Fruit fly (Drosophila melanogaster) whole organism, prepupa: ENCODE measurements around the gene CG31103.

ENCODE experiments used
- Blimp-1 ChIP-seq: fragments of 200-800 bp; sonication (Bioruptor generic); optimal IDR thresholded peaks from 3 replicates; lab custom pipeline; 2017; ENCODE audit warnings: missing biosample characterization, missing genetic modification characterization, mild to moderate bottlenecking, moderate library complexity, missing genetic modification reagents
- CG10669 ChIP-seq: fragments of 200-800 bp; sonication (Bioruptor generic); optimal IDR thresholded peaks from 3 replicates; lab custom pipeline; 2018; ENCODE audit warnings: missing biosample characterization, mild to moderate bottlenecking, missing genetic modification characterization, moderate library complexity
- CG11294 ChIP-seq: fragments of 200-800 bp; sonication (Bioruptor generic); IDR thresholded peaks from 2 replicates; pipeline ENCODE4 v1.3.6; 2022; ENCODE audit warnings: missing biosample characterization, missing genetic modification characterization
- CG11762 ChIP-seq: fragments of 200-800 bp; sonication (Bioruptor generic); optimal IDR thresholded peaks from 3 replicates; lab custom pipeline; 2016; ENCODE audit warnings: missing biosample characterization, missing genetic modification characterization; ENCODE audit not compliant: insufficient read depth
- CG11902 ChIP-seq: fragments of 200-800 bp; sonication (Bioruptor generic); optimal IDR thresholded peaks from 3 replicates; lab custom pipeline; 2016; ENCODE audit warnings: missing biosample characterization, missing genetic modification characterization
- CG15336 ChIP-seq: fragments of 200-800 bp; sonication (Bioruptor generic); IDR thresholded peaks from 2 replicates; pipeline ENCODE4 v1.3.6; 2022; ENCODE audit warnings: missing biosample characterization, missing genetic modification characterization
- CG1621 ChIP-seq: fragments of 200-800 bp; sonication (Bioruptor generic); optimal IDR thresholded peaks from 3 replicates; lab custom pipeline; 2018; ENCODE audit warnings: missing biosample characterization, mild to moderate bottlenecking, missing genetic modification characterization
- CG16779 ChIP-seq: fragments of 200-800 bp; sonication (Bioruptor generic); optimal IDR thresholded peaks from 3 replicates; lab custom pipeline; 2017; ENCODE audit warnings: missing biosample characterization, mild to moderate bottlenecking, missing genetic modification characterization
- CG3032 ChIP-seq: fragments of 200-800 bp; optimal IDR thresholded peaks from 2 replicates; lab custom pipeline; 2019; ENCODE audit warnings: missing biosample characterization, mild to moderate bottlenecking, missing genetic modification characterization, moderate library complexity
- CG31627 ChIP-seq: fragments of 200-800 bp; sonication (Bioruptor generic); optimal IDR thresholded peaks from 3 replicates; lab custom pipeline; 2016; ENCODE audit warnings: missing biosample characterization, missing genetic modification characterization
- CG32006 ChIP-seq: fragments of 200-800 bp; sonication (Bioruptor generic); optimal IDR thresholded peaks from 3 replicates; lab custom pipeline; 2017; ENCODE audit warnings: missing biosample characterization, mild to moderate bottlenecking, missing genetic modification characterization
- CG34406 ChIP-seq: fragments of 200-800 bp; sonication (Bioruptor generic); optimal IDR thresholded peaks from 3 replicates; lab custom pipeline; 2016; ENCODE audit warnings: missing biosample characterization, missing genetic modification characterization
- CG3919 ChIP-seq: fragments of 200-800 bp; sonication (Bioruptor generic); optimal IDR thresholded peaks from 3 replicates; lab custom pipeline; 2016; ENCODE audit warnings: missing biosample characterization, missing genetic modification characterization
- CG4318 ChIP-seq: fragments of 200-800 bp; sonication (Bioruptor generic); optimal IDR thresholded peaks from 3 replicates; lab custom pipeline; 2017; ENCODE audit warnings: missing biosample characterization, mild to moderate bottlenecking, missing genetic modification characterization
- CG6163 ChIP-seq: fragments of 200-800 bp; sonication (Bioruptor generic); IDR thresholded peaks from 3 replicates; pipeline ENCODE4 v1.3.6; 2022; ENCODE audit warnings: missing biosample characterization, missing genetic modification characterization
- CG6792 ChIP-seq: fragments of 200-800 bp; sonication (Bioruptor generic); optimal IDR thresholded peaks from 3 replicates; lab custom pipeline; 2016; ENCODE audit warnings: missing biosample characterization, missing genetic modification characterization
- CG6808 ChIP-seq: fragments of 200-800 bp; sonication (Bioruptor generic); optimal IDR thresholded peaks from 3 replicates; lab custom pipeline; 2017; ENCODE audit warnings: missing biosample characterization, missing genetic modification characterization, mild to moderate bottlenecking, moderate library complexity, missing genetic modification reagents
- CG6854 ChIP-seq: fragments of 200-800 bp; sonication (Bioruptor generic); optimal IDR thresholded peaks from 2 replicates; lab custom pipeline; 2017; ENCODE audit warnings: missing biosample characterization, mild to moderate bottlenecking, missing genetic modification characterization
- CG8119 ChIP-seq: fragments of 200-800 bp; sonication (Bioruptor generic); IDR thresholded peaks from 3 replicates; pipeline ENCODE4 v1.3.6; 2022; ENCODE audit warnings: missing biosample characterization, missing genetic modification characterization
- CG9139 ChIP-seq: fragments of 200-800 bp; sonication (Bioruptor generic); optimal IDR thresholded peaks from 3 replicates; lab custom pipeline; 2017; ENCODE audit warnings: missing biosample characterization, mild to moderate bottlenecking, missing genetic modification characterization
- Eip75B ChIP-seq: fragments of 200-800 bp; sonication (Bioruptor generic); optimal IDR thresholded peaks from 3 replicates; lab custom pipeline; 2016; ENCODE audit warnings: missing biosample characterization, missing genetic modification characterization
- Eip78C ChIP-seq: fragments of 200-800 bp; sonication (Bioruptor generic); peaks from one replicate; lab custom pipeline; 2016; ENCODE audit warnings: missing biosample characterization, missing genetic modification characterization
- Eip93F ChIP-seq: fragments of 200-800 bp; sonication (Bioruptor generic); optimal IDR thresholded peaks from 2 replicates; lab custom pipeline; 2016; ENCODE audit warnings: missing biosample characterization, mild to moderate bottlenecking, missing genetic modification characterization
- Ets21C ChIP-seq: fragments of 200-800 bp; sonication (Bioruptor generic); optimal IDR thresholded peaks from 3 replicates; lab custom pipeline; 2016; ENCODE audit warnings: missing biosample characterization, missing genetic modification characterization
- Ets96B ChIP-seq: fragments of 200-800 bp; optimal IDR thresholded peaks from 2 replicates; lab custom pipeline; 2019; ENCODE audit warnings: missing biosample characterization, mild to moderate bottlenecking, missing genetic modification characterization, moderate library complexity
- Hr38 ChIP-seq: sonication (Bioruptor generic); optimal IDR thresholded peaks from 2 replicates; lab custom pipeline; 2016; ENCODE audit warnings: missing biosample characterization, missing genetic modification characterization
- Hr39 ChIP-seq: fragments of 200-800 bp; sonication (Bioruptor generic); optimal IDR thresholded peaks from 2 replicates; lab custom pipeline; 2016; ENCODE audit warnings: missing biosample characterization, missing genetic modification characterization
- Lpt ChIP-seq: fragments of 200-800 bp; sonication (Bioruptor generic); optimal IDR thresholded peaks from 3 replicates; lab custom pipeline; 2016; ENCODE audit warnings: missing biosample characterization, missing genetic modification characterization
- Met ChIP-seq: fragments of 200-800 bp; sonication (Bioruptor generic); optimal IDR thresholded peaks from 3 replicates; lab custom pipeline; 2016; ENCODE audit warnings: missing biosample characterization, missing genetic modification characterization
- Smox ChIP-seq: fragments of 200-800 bp; sonication (Bioruptor generic); optimal IDR thresholded peaks from 3 replicates; lab custom pipeline; 2016; ENCODE audit warnings: missing biosample characterization, missing genetic modification characterization
- Sox102F ChIP-seq: fragments of 200-800 bp; sonication (Bioruptor generic); optimal IDR thresholded peaks from 2 replicates; lab custom pipeline; 2016; ENCODE audit warnings: missing biosample characterization, mild to moderate bottlenecking, missing genetic modification characterization
- Sox15 ChIP-seq: fragments of 200-800 bp; sonication (Bioruptor generic); optimal IDR thresholded peaks from 3 replicates; lab custom pipeline; 2016; ENCODE audit warnings: missing biosample characterization, missing genetic modification characterization
- achi ChIP-seq: fragments of 200-800 bp; sonication (Bioruptor generic); optimal IDR thresholded peaks from 3 replicates; lab custom pipeline; 2016; ENCODE audit warnings: missing biosample characterization, missing genetic modification characterization
- acj6 ChIP-seq: fragments of 200-800 bp; sonication (Bioruptor generic); optimal IDR thresholded peaks from 3 replicates; lab custom pipeline; 2016; ENCODE audit warnings: missing biosample characterization, missing genetic modification characterization
- dsx ChIP-seq: fragments of 200-800 bp; optimal IDR thresholded peaks from 3 replicates; lab custom pipeline; 2019; ENCODE audit warnings: missing biosample characterization, mild to moderate bottlenecking, missing genetic modification characterization, moderate library complexity; ENCODE audit not compliant: poor library complexity, severe bottlenecking
- eg ChIP-seq: fragments of 200-800 bp; sonication (Bioruptor generic); IDR thresholded peaks from 3 replicates; pipeline ENCODE4 v1.3.6; 2022; ENCODE audit warnings: missing biosample characterization, missing genetic modification characterization
- fd85E ChIP-seq: fragments of 200-800 bp; sonication (Bioruptor generic); optimal IDR thresholded peaks from 3 replicates; lab custom pipeline; 2016; ENCODE audit warnings: missing biosample characterization, missing genetic modification characterization
- fkh ChIP-seq: fragments of 200-800 bp; sonication (Bioruptor generic); optimal IDR thresholded peaks from 3 replicates; lab custom pipeline; 2017; ENCODE audit warnings: missing biosample characterization, mild to moderate bottlenecking, missing genetic modification characterization, moderate library complexity
- lz ChIP-seq: fragments of 200-800 bp; sonication (Bioruptor generic); optimal IDR thresholded peaks from 3 replicates; lab custom pipeline; 2016; ENCODE audit warnings: missing biosample characterization, missing genetic modification characterization
- salr ChIP-seq, 2 experiments: fragments of 200-800 bp; sonication (Bioruptor generic); optimal IDR thresholded peaks; 3 replicates each; lab custom pipeline; 2016 to 2018; ENCODE audit warnings: missing biosample characterization in 2 of 2, missing genetic modification characterization in 2 of 2, mild to moderate bottlenecking in 1 of 2
- spab ChIP-seq: fragments of 200-800 bp; sonication (Bioruptor generic); optimal IDR thresholded peaks from 2 replicates; lab custom pipeline; 2017; ENCODE audit warnings: missing biosample characterization, mild to moderate bottlenecking, missing genetic modification characterization, missing genetic modification reagents
- ss ChIP-seq, 2 experiments: fragments of 200-800 bp; sonication (Bioruptor generic); optimal IDR thresholded peaks; 2 replicates in 1 of 2; 3 replicates in 1 of 2; lab custom pipeline; 2017 to 2018; ENCODE audit warnings: mild to moderate bottlenecking in 2 of 2, missing biosample characterization in 2 of 2, missing genetic modification characterization in 2 of 2, moderate library complexity in 1 of 2
- svp ChIP-seq: fragments of 200-800 bp; sonication (Bioruptor generic); peaks from one replicate; lab custom pipeline; 2016; ENCODE audit warnings: missing biosample characterization, missing genetic modification characterization
- vri ChIP-seq: fragments of 200-800 bp; sonication (Bioruptor generic); optimal IDR thresholded peaks from 3 replicates; lab custom pipeline; 2016; ENCODE audit warnings: missing biosample characterization, mild to moderate bottlenecking, missing genetic modification characterization

CG31103 gene

dm6 chr3R:25236121-25236520, 17.0 kb downstream of the CG31103 start:
- no peak for TF ChIP-seq CG31627 (GFP tag; lab: Kevin White, UChicago)
- no peak for TF ChIP-seq acj6 (GFP tag; lab: Kevin White, UChicago)
- no peak for TF ChIP-seq CG1621 (tag; lab: Kevin White, UChicago)
- peak; percentile 16 for TF ChIP-seq Eip78C (GFP tag; lab: Kevin White, UChicago)
- no peak for TF ChIP-seq lz (GFP tag; lab: Kevin White, UChicago)
- no peak for TF ChIP-seq CG8119 (GFP tag; lab: Robert Waterston, UW)
- TF ChIP-seq CG6792 (GFP tag; lab: Kevin White, UChicago): no peak
- TF ChIP-seq fkh: peak; percentile 56
- TF ChIP-seq Hr39 (GFP tag; lab: Kevin White, UChicago): no peak
- no peak for TF ChIP-seq Blimp-1 (GFP tag; lab: Kevin White, UChicago)
- no peak for TF ChIP-seq achi (GFP tag; lab: Kevin White, UChicago)
- no peak for TF ChIP-seq CG9139 (GFP tag; lab: Kevin White, UChicago)
- TF ChIP-seq CG10669: no peak
- TF ChIP-seq CG3919 (GFP tag; lab: Kevin White, UChicago): no peak
- no peak for TF ChIP-seq CG16779 (tag; lab: Kevin White, UChicago)

DNA sequence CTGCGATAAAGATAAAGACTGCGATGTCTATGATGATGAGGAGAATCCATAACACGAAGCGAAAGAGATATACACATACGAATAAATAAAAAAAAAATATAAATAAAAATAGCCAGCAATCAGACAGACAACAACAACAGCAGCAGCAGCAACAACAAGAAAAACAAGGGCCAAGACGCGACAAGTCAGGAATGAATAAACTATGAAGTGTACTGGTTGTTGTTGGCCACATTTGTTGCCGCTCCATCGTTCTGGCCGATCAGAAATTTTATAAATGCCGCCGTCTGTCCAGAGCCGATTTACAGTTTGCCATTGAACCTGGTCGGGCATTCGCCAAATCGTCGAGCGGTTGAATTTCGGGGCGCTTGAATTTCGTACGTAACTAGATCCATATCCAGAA, 18.2 kb downstream of the CG31103 start, which contains the start of gene Jhbp7:
Gene Jhbp7, plus strand, starts transcription at position 301 of the 400 bp plus-strand sequence.
- TF ChIP-seq CG3919 (GFP tag; lab: Kevin White, UChicago) (no peak), ss (GFP tag; optimal IDR thresholded peaks at IDR 0.05; lab: Kevin White, UChicago) (peak in 1 of 2 experiments; percentile 0), salr (GFP tag; optimal IDR thresholded peaks at IDR 0.05; lab: Kevin White, UChicago) (no peak), achi (GFP tag; lab: Kevin White, UChicago) (no peak), dsx (GFP tag; lab: Kevin White, UChicago) (peak; percentile 8), Ets96B (tag; lab: Kevin White, UChicago) (no peak), Sox102F (GFP tag; lab: Kevin White, UChicago) (no peak), Lpt (GFP tag; lab: Kevin White, UChicago) (no peak), Blimp-1 (GFP tag; lab: Kevin White, UChicago) (no peak), fd85E (GFP tag; lab: Kevin White, UChicago) (no peak)

- TF ChIP-seq Hr38 (GFP tag; lab: Kevin White, UChicago) (no peak), CG8119 (GFP tag; lab: Robert Waterston, UW) (no peak), Ets21C (GFP tag; lab: Kevin White, UChicago) (no peak), CG3032 (tag; lab: Kevin White, UChicago) (peak; percentile 42), CG15336 (GFP tag; lab: Robert Waterston, UW) (no peak), Ets96B (tag; lab: Kevin White, UChicago) (peak; percentile 39), Eip78C (GFP tag; lab: Kevin White, UChicago) (peak; percentile 78), Eip75B (peak; percentile 31), Met (GFP tag; lab: Kevin White, UChicago) (no peak), CG11294 (no peak), CG1621 (tag; lab: Kevin White, UChicago) (peak; percentile 45), fd85E (GFP tag; lab: Kevin White, UChicago) (no peak), CG32006 (no peak), CG6808 (peak; percentile 47), CG34406 (GFP tag; lab: Kevin White, UChicago) (no peak), Smox (no peak), Eip93F (GFP tag; lab: Kevin White, UChicago) (no peak), svp (no peak), spab (peak; percentile 22), CG10669 (peak; percentile 31), CG6854 (GFP tag; lab: Kevin White, UChicago) (no peak), CG6163 (GFP tag; lab: Robert Waterston, UW) (no peak), eg (GFP tag; lab: Robert Waterston, UW) (no peak), Sox15 (no peak), ss (GFP tag; optimal IDR thresholded peaks at IDR 0.05; lab: Kevin White, UChicago) (peak; percentile 28 to 32), vri (GFP tag; lab: Kevin White, UChicago) (no peak), CG11902 (no peak), CG31627 (GFP tag; lab: Kevin White, UChicago) (no peak), CG3919 (GFP tag; lab: Kevin White, UChicago) (peak; percentile 6), CG4318 (GFP tag; lab: Kevin White, UChicago) (no peak), CG11762 (no peak)
These were observed 19.9 kb downstream of the CG31103 start for dm6 chr3R:25238771-25239700.
